Worm (Caenorhabditis elegans): ENCODE data around the gene atad-3.

DNA sequence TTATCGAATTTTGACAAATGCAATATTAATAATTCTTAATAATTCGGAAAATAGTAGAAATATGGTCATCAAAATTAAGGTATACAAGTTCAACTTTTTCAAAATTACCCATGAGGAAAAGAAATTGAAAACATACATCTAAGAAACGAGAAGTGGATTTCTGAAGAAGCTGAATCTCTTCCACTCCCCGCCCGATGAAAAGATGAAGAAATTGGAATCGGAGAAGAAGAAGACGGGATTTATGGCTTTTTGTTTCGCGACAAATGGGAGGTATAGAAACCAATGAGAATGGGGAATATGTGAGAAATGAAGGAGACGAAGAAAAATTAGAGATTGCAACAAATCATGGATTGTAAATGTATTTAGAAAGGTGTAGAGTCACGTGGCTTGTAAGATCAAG is 45.7 kb upstream of the atad-3 start:
- TF ChIP-seq dpl-1 (GFP tag; optimal IDR thresholded peaks at IDR 0.05): no peak
- TF ChIP-seq lin-13 (GFP tag; optimal IDR thresholded peaks at IDR 0.05): no peak
